Fruit fly (Drosophila melanogaster): Measurements from ENCODE around the gene RpL13A.
A peak's percentile ranks its signal among the peaks of the same experiment; 100 is the strongest.

RpL13A gene

DNA sequence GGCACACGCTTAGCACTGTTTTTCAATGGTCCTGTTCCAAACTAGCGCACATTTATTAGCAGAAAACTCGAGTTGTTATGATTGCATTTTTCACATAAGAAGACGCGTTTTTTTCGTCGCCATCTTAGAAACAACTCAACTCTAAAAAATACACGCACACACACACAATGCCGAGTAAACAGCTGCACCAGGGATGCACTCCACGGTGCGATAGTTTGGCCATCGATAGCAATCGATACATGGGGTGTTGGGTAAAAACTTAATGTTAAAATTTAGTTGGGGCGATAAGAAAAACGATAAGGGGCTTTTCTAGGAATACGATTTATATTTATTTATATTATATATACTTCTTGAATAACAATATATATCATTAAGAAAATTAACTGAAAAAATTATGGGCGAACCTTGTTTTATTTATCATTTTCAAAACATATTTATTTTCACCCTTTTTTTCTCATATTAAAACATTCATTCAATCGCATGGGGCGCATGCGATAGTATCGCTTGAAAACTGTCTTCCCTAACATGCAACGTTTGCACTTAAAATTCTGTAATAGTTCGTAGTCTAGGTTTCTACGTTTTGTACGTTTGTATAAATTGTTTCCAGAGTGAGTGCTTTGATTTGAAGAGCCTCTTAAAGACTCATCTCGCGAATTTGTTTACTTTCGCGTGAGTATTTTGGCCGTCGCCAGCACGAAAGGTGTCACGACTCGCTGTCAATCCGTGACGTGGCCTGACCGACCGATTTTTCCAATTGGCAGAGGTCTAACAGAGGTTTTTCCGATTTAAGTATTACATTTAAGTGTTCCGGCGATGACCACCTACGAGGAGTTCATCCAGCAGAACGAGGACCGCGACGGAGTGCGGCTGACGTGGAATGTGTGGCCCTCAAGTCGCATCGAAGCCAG lies 24.5 kb downstream of the RpL13A start, which contains the start of the genes MTA1-like and Sec23 (continued):
- TF ChIP-seq pros (GFP tag; optimal IDR thresholded peaks at IDR 0.05) (peak; percentile 97), CG11456 (GFP tag; IDR thresholded peaks at IDR 0.05) (peak; percentile 45; the same call in 1 of the 3 replicates), org-1 (GFP tag; optimal IDR thresholded peaks at IDR 0.05) (no peak), prd (optimal IDR thresholded peaks at IDR 0.05) (no peak), prd (GFP tag; IDR thresholded peaks at IDR 0.05) (peak; percentile 52; the same call in 1 of the 3 replicates), CG4820 (GFP tag; optimal IDR thresholded peaks at IDR 0.05) (peak; percentile 34), nerfin-1 (tag; optimal IDR thresholded peaks at IDR 0.05) (peak; percentile 9), CG12744 (GFP tag; optimal IDR thresholded peaks at IDR 0.05) (no peak), CG15696 (tag; optimal IDR thresholded peaks at IDR 0.05) (peak; percentile 49), CG6683 (GFP tag; optimal IDR thresholded peaks at IDR 0.05) (no peak), grau (tag; optimal IDR thresholded peaks at IDR 0.05) (peak; percentile 63), Max (GFP tag; optimal IDR thresholded peaks at IDR 0.05) (peak; percentile 50), dan (GFP tag; IDR thresholded peaks at IDR 0.05) (no peak), GATAe (GFP tag; conservative IDR thresholded peaks at IDR 0.05) (no peak), CG4360 (GFP tag; IDR thresholded peaks at IDR 0.05) (no peak), CG42726 (GFP tag; IDR thresholded peaks at IDR 0.05; ENCODE audit: partially characterized antibody) (peak; percentile 75), CG43689 (GFP tag; IDR thresholded peaks at IDR 0.05) (no peak), gsb-n (tag; optimal IDR thresholded peaks at IDR 0.05) (peak; percentile 25), CoRest (tag; optimal IDR thresholded peaks at IDR 0.05) (peak; percentile 78), disco-r (GFP tag; optimal IDR thresholded peaks at IDR 0.05) (no peak), Gug (GFP tag; IDR thresholded peaks at IDR 0.05) (peak; percentile 73; the same call in 2 of the 4 replicates), D19A (tag; optimal IDR thresholded peaks at IDR 0.05) (peak; percentile 36), jumu (GFP tag; optimal IDR thresholded peaks at IDR 0.05) (no peak), Fer2 (tag; optimal IDR thresholded peaks at IDR 0.05) (no peak), CG7786 (GFP tag; optimal IDR thresholded peaks at IDR 0.05) (no peak), CG18262 (tag; optimal IDR thresholded peaks at IDR 0.05) (peak; percentile 75), TFAM (GFP tag; optimal IDR thresholded peaks at IDR 0.05) (no peak), CG1529 (GFP tag; optimal IDR thresholded peaks at IDR 0.05) (peak; percentile 14), CHES-1-like (GFP tag; optimal IDR thresholded peaks at IDR 0.05) (no peak), kah (GFP tag; optimal IDR thresholded peaks at IDR 0.05) (no peak), psq (GFP tag; optimal IDR thresholded peaks at IDR 0.05) (no peak), dmrt11E (tag; optimal IDR thresholded peaks at IDR 0.05) (peak; percentile 66), HmgZ (tag; optimal IDR thresholded peaks at IDR 0.05) (peak; percentile 26), tup (GFP tag; optimal IDR thresholded peaks at IDR 0.05) (peak; percentile 51), sens (GFP tag) (peak; percentile 81), Fer1 (GFP tag; optimal IDR thresholded peaks at IDR 0.05) (peak; percentile 11), ewg (GFP tag; optimal IDR thresholded peaks at IDR 0.05) (peak; percentile 41), CG12236 (GFP tag; optimal IDR thresholded peaks at IDR 0.05) (no peak), dmrt99B (tag; optimal IDR thresholded peaks at IDR 0.05) (peak; percentile 51), CkIIα-i1 (GFP tag; IDR thresholded peaks at IDR 0.05) (no peak), btn (GFP tag; optimal IDR thresholded peaks at IDR 0.05) (no peak), hbn (GFP tag; IDR thresholded peaks at IDR 0.05; ENCODE audit: partially characterized antibody) (peak; percentile 88), chinmo (GFP tag; IDR thresholded peaks at IDR 0.05; ENCODE audit: partially characterized antibody) (peak; percentile 96), CG9932 (GFP tag; IDR thresholded peaks at IDR 0.05) (peak; percentile 80), Xbp1 (GFP tag; optimal IDR thresholded peaks at IDR 0.05) (peak; percentile 76), Dip3 (GFP tag; optimal IDR thresholded peaks at IDR 0.05) (peak; percentile 5), insv (GFP tag; optimal IDR thresholded peaks at IDR 0.05) (peak in 1 of 2 experiments; percentile 73), Camta (GFP tag; optimal IDR thresholded peaks at IDR 0.05) (no peak), nau (GFP tag; optimal IDR thresholded peaks at IDR 0.05) (no peak)

All from whole organism, embryonic.